Fruit fly (Drosophila melanogaster) whole organism, prepupa: ENCODE data around the gene Pburs.

Source experiments
- Blimp-1 ChIP-seq: fragments of 200-800 bp; sonication (Bioruptor generic); optimal IDR thresholded peaks from 3 replicates; lab custom pipeline; 2017; ENCODE audit warnings: missing biosample characterization, missing genetic modification characterization, mild to moderate bottlenecking, moderate library complexity, missing genetic modification reagents
- CG10631 ChIP-seq: fragments of 200-800 bp; sonication (Bioruptor generic); optimal IDR thresholded peaks from 2 replicates; lab custom pipeline; 2016; ENCODE audit warnings: missing biosample characterization, missing genetic modification characterization
- CG10669 ChIP-seq: fragments of 200-800 bp; sonication (Bioruptor generic); optimal IDR thresholded peaks from 3 replicates; lab custom pipeline; 2018; ENCODE audit warnings: missing biosample characterization, mild to moderate bottlenecking, missing genetic modification characterization, moderate library complexity
- CG11294 ChIP-seq: fragments of 200-800 bp; sonication (Bioruptor generic); IDR thresholded peaks from 2 replicates; pipeline ENCODE4 v1.3.6; 2022; ENCODE audit warnings: missing biosample characterization, missing genetic modification characterization
- CG11762 ChIP-seq: fragments of 200-800 bp; sonication (Bioruptor generic); optimal IDR thresholded peaks from 3 replicates; lab custom pipeline; 2016; ENCODE audit warnings: missing biosample characterization, missing genetic modification characterization; ENCODE audit not compliant: insufficient read depth
- CG11902 ChIP-seq: fragments of 200-800 bp; sonication (Bioruptor generic); optimal IDR thresholded peaks from 3 replicates; lab custom pipeline; 2016; ENCODE audit warnings: missing biosample characterization, missing genetic modification characterization
- CG15336 ChIP-seq: fragments of 200-800 bp; sonication (Bioruptor generic); IDR thresholded peaks from 2 replicates; pipeline ENCODE4 v1.3.6; 2022; ENCODE audit warnings: missing biosample characterization, missing genetic modification characterization
- CG16779 ChIP-seq: fragments of 200-800 bp; sonication (Bioruptor generic); optimal IDR thresholded peaks from 3 replicates; lab custom pipeline; 2017; ENCODE audit warnings: missing biosample characterization, mild to moderate bottlenecking, missing genetic modification characterization
- CG3032 ChIP-seq: fragments of 200-800 bp; optimal IDR thresholded peaks from 2 replicates; lab custom pipeline; 2019; ENCODE audit warnings: missing biosample characterization, mild to moderate bottlenecking, missing genetic modification characterization, moderate library complexity
- CG32006 ChIP-seq: fragments of 200-800 bp; sonication (Bioruptor generic); optimal IDR thresholded peaks from 3 replicates; lab custom pipeline; 2017; ENCODE audit warnings: missing biosample characterization, mild to moderate bottlenecking, missing genetic modification characterization
- CG34406 ChIP-seq: fragments of 200-800 bp; sonication (Bioruptor generic); optimal IDR thresholded peaks from 3 replicates; lab custom pipeline; 2016; ENCODE audit warnings: missing biosample characterization, missing genetic modification characterization
- CG3919 ChIP-seq: fragments of 200-800 bp; sonication (Bioruptor generic); optimal IDR thresholded peaks from 3 replicates; lab custom pipeline; 2016; ENCODE audit warnings: missing biosample characterization, missing genetic modification characterization
- CG4318 ChIP-seq: fragments of 200-800 bp; sonication (Bioruptor generic); optimal IDR thresholded peaks from 3 replicates; lab custom pipeline; 2017; ENCODE audit warnings: missing biosample characterization, mild to moderate bottlenecking, missing genetic modification characterization
- CG6163 ChIP-seq: fragments of 200-800 bp; sonication (Bioruptor generic); IDR thresholded peaks from 3 replicates; pipeline ENCODE4 v1.3.6; 2022; ENCODE audit warnings: missing biosample characterization, missing genetic modification characterization
- CG6276 ChIP-seq: fragments of 200-800 bp; sonication (Bioruptor generic); optimal IDR thresholded peaks from 2 replicates; lab custom pipeline; 2017; ENCODE audit warnings: missing biosample characterization, mild to moderate bottlenecking, missing genetic modification characterization
- CG6792 ChIP-seq: fragments of 200-800 bp; sonication (Bioruptor generic); optimal IDR thresholded peaks from 3 replicates; lab custom pipeline; 2016; ENCODE audit warnings: missing biosample characterization, missing genetic modification characterization
- CG6854 ChIP-seq: fragments of 200-800 bp; sonication (Bioruptor generic); optimal IDR thresholded peaks from 2 replicates; lab custom pipeline; 2017; ENCODE audit warnings: missing biosample characterization, mild to moderate bottlenecking, missing genetic modification characterization
- CG7368 ChIP-seq: fragments of 200-800 bp; sonication (Bioruptor generic); optimal IDR thresholded peaks from 3 replicates; lab custom pipeline; 2016; ENCODE audit warnings: missing biosample characterization, missing genetic modification characterization
- CG8119 ChIP-seq: fragments of 200-800 bp; sonication (Bioruptor generic); IDR thresholded peaks from 3 replicates; pipeline ENCODE4 v1.3.6; 2022; ENCODE audit warnings: missing biosample characterization, missing genetic modification characterization
- CG8319 ChIP-seq: fragments of 200-800 bp; sonication (Bioruptor generic); optimal IDR thresholded peaks from 3 replicates; lab custom pipeline; 2016; ENCODE audit warnings: missing biosample characterization, missing genetic modification characterization
- CG9139 ChIP-seq: fragments of 200-800 bp; sonication (Bioruptor generic); optimal IDR thresholded peaks from 3 replicates; lab custom pipeline; 2017; ENCODE audit warnings: missing biosample characterization, mild to moderate bottlenecking, missing genetic modification characterization
- Eip75B ChIP-seq: fragments of 200-800 bp; sonication (Bioruptor generic); optimal IDR thresholded peaks from 3 replicates; lab custom pipeline; 2016; ENCODE audit warnings: missing biosample characterization, missing genetic modification characterization
- Eip78C ChIP-seq: fragments of 200-800 bp; sonication (Bioruptor generic); peaks from one replicate; lab custom pipeline; 2016; ENCODE audit warnings: missing biosample characterization, missing genetic modification characterization
- Eip93F ChIP-seq: fragments of 200-800 bp; sonication (Bioruptor generic); optimal IDR thresholded peaks from 2 replicates; lab custom pipeline; 2016; ENCODE audit warnings: missing biosample characterization, mild to moderate bottlenecking, missing genetic modification characterization
- Ets21C ChIP-seq: fragments of 200-800 bp; sonication (Bioruptor generic); optimal IDR thresholded peaks from 3 replicates; lab custom pipeline; 2016; ENCODE audit warnings: missing biosample characterization, missing genetic modification characterization
- Ets96B ChIP-seq: fragments of 200-800 bp; optimal IDR thresholded peaks from 2 replicates; lab custom pipeline; 2019; ENCODE audit warnings: missing biosample characterization, mild to moderate bottlenecking, missing genetic modification characterization, moderate library complexity
- Gug ChIP-seq: fragments of 200-800 bp; sonication (Bioruptor generic); IDR thresholded peaks from 2 replicates; pipeline ENCODE4 v1.3.6; 2022; ENCODE audit warnings: missing biosample characterization, missing genetic modification characterization
- Hr38 ChIP-seq: sonication (Bioruptor generic); optimal IDR thresholded peaks from 2 replicates; lab custom pipeline; 2016; ENCODE audit warnings: missing biosample characterization, missing genetic modification characterization
- Hr39 ChIP-seq: fragments of 200-800 bp; sonication (Bioruptor generic); optimal IDR thresholded peaks from 2 replicates; lab custom pipeline; 2016; ENCODE audit warnings: missing biosample characterization, missing genetic modification characterization
- Hr4 ChIP-seq: fragments of 200-800 bp; sonication (Bioruptor generic); optimal IDR thresholded peaks from 3 replicates; lab custom pipeline; 2016; ENCODE audit warnings: missing biosample characterization, missing genetic modification characterization
- Met ChIP-seq: fragments of 200-800 bp; sonication (Bioruptor generic); optimal IDR thresholded peaks from 3 replicates; lab custom pipeline; 2016; ENCODE audit warnings: missing biosample characterization, missing genetic modification characterization
- OdsH ChIP-seq: fragments of 200-800 bp; sonication (Bioruptor generic); optimal IDR thresholded peaks from 3 replicates; lab custom pipeline; 2016; ENCODE audit warnings: missing biosample characterization, missing genetic modification characterization
- Smox ChIP-seq: fragments of 200-800 bp; sonication (Bioruptor generic); optimal IDR thresholded peaks from 3 replicates; lab custom pipeline; 2016; ENCODE audit warnings: missing biosample characterization, missing genetic modification characterization
- Sox102F ChIP-seq: fragments of 200-800 bp; sonication (Bioruptor generic); optimal IDR thresholded peaks from 2 replicates; lab custom pipeline; 2016; ENCODE audit warnings: missing biosample characterization, mild to moderate bottlenecking, missing genetic modification characterization
- Sox14 ChIP-seq: fragments of 200-800 bp; sonication (Bioruptor generic); optimal IDR thresholded peaks from 3 replicates; lab custom pipeline; 2016; ENCODE audit warnings: missing biosample characterization, missing genetic modification characterization
- Sox15 ChIP-seq: fragments of 200-800 bp; sonication (Bioruptor generic); optimal IDR thresholded peaks from 3 replicates; lab custom pipeline; 2016; ENCODE audit warnings: missing biosample characterization, missing genetic modification characterization
- achi ChIP-seq: fragments of 200-800 bp; sonication (Bioruptor generic); optimal IDR thresholded peaks from 3 replicates; lab custom pipeline; 2016; ENCODE audit warnings: missing biosample characterization, missing genetic modification characterization
- acj6 ChIP-seq: fragments of 200-800 bp; sonication (Bioruptor generic); optimal IDR thresholded peaks from 3 replicates; lab custom pipeline; 2016; ENCODE audit warnings: missing biosample characterization, missing genetic modification characterization
- dsx ChIP-seq: fragments of 200-800 bp; optimal IDR thresholded peaks from 3 replicates; lab custom pipeline; 2019; ENCODE audit warnings: missing biosample characterization, mild to moderate bottlenecking, missing genetic modification characterization, moderate library complexity; ENCODE audit not compliant: poor library complexity, severe bottlenecking
- eg ChIP-seq: fragments of 200-800 bp; sonication (Bioruptor generic); IDR thresholded peaks from 3 replicates; pipeline ENCODE4 v1.3.6; 2022; ENCODE audit warnings: missing biosample characterization, missing genetic modification characterization
- esn ChIP-seq: fragments of 200-800 bp; sonication (Bioruptor generic); optimal IDR thresholded peaks from 2 replicates; lab custom pipeline; 2016; ENCODE audit warnings: missing biosample characterization, mild to moderate bottlenecking, missing genetic modification characterization, moderate library complexity
- fd59A ChIP-seq: fragments of 200-800 bp; sonication (Bioruptor generic); optimal IDR thresholded peaks from 2 replicates; lab custom pipeline; 2017; ENCODE audit warnings: missing biosample characterization, mild to moderate bottlenecking, missing genetic modification characterization, missing genetic modification reagents
- fd85E ChIP-seq: fragments of 200-800 bp; sonication (Bioruptor generic); optimal IDR thresholded peaks from 3 replicates; lab custom pipeline; 2016; ENCODE audit warnings: missing biosample characterization, missing genetic modification characterization
- fkh ChIP-seq: fragments of 200-800 bp; sonication (Bioruptor generic); optimal IDR thresholded peaks from 3 replicates; lab custom pipeline; 2017; ENCODE audit warnings: missing biosample characterization, mild to moderate bottlenecking, missing genetic modification characterization, moderate library complexity
- lz ChIP-seq: fragments of 200-800 bp; sonication (Bioruptor generic); optimal IDR thresholded peaks from 3 replicates; lab custom pipeline; 2016; ENCODE audit warnings: missing biosample characterization, missing genetic modification characterization
- net ChIP-seq: fragments of 200-800 bp; sonication (Bioruptor generic); optimal IDR thresholded peaks from 3 replicates; lab custom pipeline; 2016; ENCODE audit warnings: missing biosample characterization, missing genetic modification characterization
- pdm3 ChIP-seq: fragments of 200-800 bp; sonication (Bioruptor generic); optimal IDR thresholded peaks from 3 replicates; lab custom pipeline; 2016; ENCODE audit warnings: missing biosample characterization, missing genetic modification characterization
- salr ChIP-seq, 2 experiments: fragments of 200-800 bp; sonication (Bioruptor generic); optimal IDR thresholded peaks; 3 replicates each; lab custom pipeline; 2016 to 2018; ENCODE audit warnings: missing biosample characterization in 2 of 2, missing genetic modification characterization in 2 of 2, mild to moderate bottlenecking in 1 of 2
- spab ChIP-seq: fragments of 200-800 bp; sonication (Bioruptor generic); optimal IDR thresholded peaks from 2 replicates; lab custom pipeline; 2017; ENCODE audit warnings: missing biosample characterization, mild to moderate bottlenecking, missing genetic modification characterization, missing genetic modification reagents
- ss ChIP-seq, 2 experiments: fragments of 200-800 bp; sonication (Bioruptor generic); optimal IDR thresholded peaks; 2 replicates in 1 of 2; 3 replicates in 1 of 2; lab custom pipeline; 2017 to 2018; ENCODE audit warnings: mild to moderate bottlenecking in 2 of 2, missing biosample characterization in 2 of 2, missing genetic modification characterization in 2 of 2, moderate library complexity in 1 of 2
- svp ChIP-seq: fragments of 200-800 bp; sonication (Bioruptor generic); peaks from one replicate; lab custom pipeline; 2016; ENCODE audit warnings: missing biosample characterization, missing genetic modification characterization
- topi ChIP-seq: fragments of 200-800 bp; sonication (Bioruptor generic); optimal IDR thresholded peaks from 3 replicates; lab custom pipeline; 2016; ENCODE audit warnings: missing biosample characterization, missing genetic modification characterization

The Pburs gene

DNA sequence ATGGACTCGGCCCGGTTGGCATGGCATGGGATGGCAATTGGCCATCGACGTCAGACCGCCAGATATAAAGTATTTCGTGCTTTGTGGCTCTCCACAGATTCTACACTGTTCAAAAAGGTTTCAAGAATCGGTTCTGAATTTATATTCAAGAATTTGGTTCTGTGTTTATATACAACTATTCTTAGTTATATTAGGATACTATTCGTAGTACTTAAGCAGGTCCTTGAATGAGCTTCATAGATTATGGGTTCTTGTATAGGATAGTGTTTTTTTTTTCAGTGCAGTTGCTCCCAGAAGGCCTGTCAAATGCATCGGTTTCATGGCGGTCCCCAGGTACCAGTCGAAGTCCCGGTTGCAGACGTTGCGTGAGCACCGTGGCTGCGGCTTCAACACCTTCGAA, 30.6 kb downstream of the Pburs start:
- peak; percentile 95 for TF ChIP-seq CG3919 (GFP tag; lab: Kevin White, UChicago)
- TF ChIP-seq eg (GFP tag; lab: Robert Waterston, UW), result peak; percentile 72; the same call in 2 of the 3 replicates
- peak; percentile 82 for TF ChIP-seq Sox15 (GFP tag; lab: Kevin White, UChicago)
- TF ChIP-seq svp (GFP tag; lab: Kevin White, UChicago), result peak; percentile 95
- TF ChIP-seq net, result peak; percentile 90
- TF ChIP-seq CG32006 (GFP tag; lab: Kevin White, UChicago), result peak; percentile 81
- TF ChIP-seq Eip93F (GFP tag; lab: Kevin White, UChicago), result peak; percentile 94
- peak; percentile 69 for TF ChIP-seq CG16779 (tag; lab: Kevin White, UChicago)
- peak; percentile 92 for TF ChIP-seq spab (GFP tag; lab: Kevin White, UChicago)
- TF ChIP-seq Ets21C (GFP tag; lab: Kevin White, UChicago), result peak; percentile 90
- peak; percentile 92 for TF ChIP-seq CG6854 (GFP tag; lab: Kevin White, UChicago)
- peak; percentile 95 for TF ChIP-seq topi (GFP tag; lab: Kevin White, UChicago)
- TF ChIP-seq CG11902, result peak; percentile 84
- peak; percentile 92 for TF ChIP-seq achi (GFP tag; lab: Kevin White, UChicago)
- TF ChIP-seq Met (GFP tag; lab: Kevin White, UChicago), result peak; percentile 96
- peak; percentile 79 for TF ChIP-seq Hr4 (GFP tag; lab: Kevin White, UChicago)
- peak; percentile 90 for TF ChIP-seq CG10669 (GFP tag; lab: Kevin White, UChicago)
- peak; percentile 98 for TF ChIP-seq Eip78C (GFP tag; lab: Kevin White, UChicago)
- peak; percentile 94 for TF ChIP-seq Hr39
- TF ChIP-seq OdsH, result peak; percentile 92
- TF ChIP-seq ss (GFP tag; optimal IDR thresholded peaks at IDR 0.05; lab: Kevin White, UChicago), result peak; percentile 86 to 94
- TF ChIP-seq Ets96B (tag; lab: Kevin White, UChicago), result peak; percentile 77
- peak; percentile 93 for TF ChIP-seq acj6
- peak; percentile 59 for TF ChIP-seq CG11294 (GFP tag; lab: Robert Waterston, UW)
- TF ChIP-seq Eip75B (GFP tag; lab: Kevin White, UChicago), result peak; percentile 96
- TF ChIP-seq Sox14 (GFP tag; lab: Kevin White, UChicago), result peak; percentile 94
- peak; percentile 83 for TF ChIP-seq CG8319 (GFP tag; lab: Kevin White, UChicago)
- TF ChIP-seq Gug (GFP tag; lab: Robert Waterston, UW), result peak; percentile 78
- TF ChIP-seq CG11762, result peak; percentile 91
- TF ChIP-seq CG8119, result peak; percentile 84
- TF ChIP-seq Blimp-1 (GFP tag; lab: Kevin White, UChicago), result peak; percentile 82
- TF ChIP-seq CG6792 (GFP tag; lab: Kevin White, UChicago), result peak; percentile 94
- TF ChIP-seq CG9139, result peak; percentile 85
- peak; percentile 94 for TF ChIP-seq lz
- TF ChIP-seq salr (GFP tag; optimal IDR thresholded peaks at IDR 0.05; lab: Kevin White, UChicago), result peak; percentile 78 to 89
- no peak for TF ChIP-seq fkh (GFP tag; lab: Kevin White, UChicago)
- peak; percentile 91 for TF ChIP-seq CG34406 (GFP tag; lab: Kevin White, UChicago)
- peak; percentile 94 for TF ChIP-seq CG6163 (GFP tag; lab: Robert Waterston, UW)
- peak; percentile 85 for TF ChIP-seq CG7368 (GFP tag; lab: Kevin White, UChicago)
- TF ChIP-seq CG6276 (GFP tag; lab: Kevin White, UChicago), result peak; percentile 77
- TF ChIP-seq esn (GFP tag; lab: Kevin White, UChicago), result peak; percentile 97
- TF ChIP-seq dsx (GFP tag; lab: Kevin White, UChicago), result peak; percentile 72
- peak; percentile 67 for TF ChIP-seq fd85E (GFP tag; lab: Kevin White, UChicago)
- peak; percentile 88 for TF ChIP-seq Sox102F (GFP tag; lab: Kevin White, UChicago)
- TF ChIP-seq CG15336 (GFP tag; lab: Robert Waterston, UW), result peak; percentile 81
- TF ChIP-seq Smox, result peak; percentile 94
- peak; percentile 70 for TF ChIP-seq CG4318 (GFP tag; lab: Kevin White, UChicago)
- peak; percentile 95 for TF ChIP-seq CG10631 (GFP tag; lab: Kevin White, UChicago)
- peak; percentile 96 for TF ChIP-seq fd59A
- peak; percentile 91 for TF ChIP-seq CG3032 (tag; lab: Kevin White, UChicago)
- peak; percentile 92 for TF ChIP-seq pdm3 (GFP tag; lab: Kevin White, UChicago)
- no peak for TF ChIP-seq Hr38
